Worm (Caenorhabditis elegans) whole organism, L3 larva: ENCODE results near the gene hpo-33.

Source experiments
- ceh-82 ChIP-seq: fragments of 150-350 bp; optimal IDR thresholded peaks from 2 replicates; lab custom pipeline; 2014; ENCODE audit warnings: missing biosample characterization, missing genetic modification characterization
- daf-12 ChIP-seq: fragments of 150-350 bp; optimal IDR thresholded peaks from 2 replicates; lab custom pipeline; 2014; ENCODE audit warnings: missing biosample characterization, missing genetic modification reagents, missing genetic modification characterization
- egl-27 ChIP-seq: sonication (generic microtip); optimal IDR thresholded peaks from 4 replicates; lab custom pipeline; 2017; ENCODE audit warnings: missing biosample characterization, missing genetic modification reagents, missing genetic modification characterization
- nhr-11 ChIP-seq: fragments of 150-350 bp; optimal IDR thresholded peaks from 2 replicates; lab custom pipeline; 2014; ENCODE audit warnings: missing biosample characterization, missing genetic modification characterization
- nhr-25 ChIP-seq: sonication (generic microtip); optimal IDR thresholded peaks from 2 replicates; lab custom pipeline; 2017; ENCODE audit warnings: missing biosample characterization, missing genetic modification characterization
- nhr-77 ChIP-seq: fragments of 150-350 bp; optimal IDR thresholded peaks from 2 replicates; lab custom pipeline; 2014; ENCODE audit warnings: missing biosample characterization, missing genetic modification characterization
- unc-62 ChIP-seq: fragments of 150-350 bp; sonication (generic microtip); optimal IDR thresholded peaks from 4 replicates; lab custom pipeline; 2014; ENCODE audit warnings: missing biosample characterization, missing genetic modification reagents, missing genetic modification characterization

DNA sequence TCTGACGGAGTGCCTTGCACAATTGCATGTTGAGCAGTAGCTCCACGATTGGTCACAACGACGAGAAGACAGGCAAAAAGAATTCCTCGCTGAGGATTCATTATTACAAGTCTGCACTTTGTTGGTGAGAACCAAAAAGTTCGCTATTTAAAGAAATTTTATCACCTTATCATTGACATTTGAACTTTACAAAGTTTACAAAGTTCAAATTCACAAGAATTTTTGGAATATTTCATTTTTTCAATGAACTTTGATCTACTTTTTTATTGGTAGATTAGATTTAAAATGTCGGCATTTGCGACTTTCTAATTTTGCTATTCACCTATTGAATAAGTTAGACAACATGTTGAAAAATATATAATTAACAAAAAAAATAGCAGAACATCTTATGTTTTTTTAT is 16.1 kb upstream of the hpo-33 start, which contains the start of gene F49H6.15:
- TF ChIP-seq egl-27 (no peak), nhr-25 (tag; lab: Kevin White, UChicago) (no peak), ceh-82 (tag; lab: Kevin White, UChicago) (no peak), nhr-11 (tag; lab: Kevin White, UChicago) (no peak), unc-62 (no peak), daf-12 (no peak), nhr-77 (no peak)
